Worm (Caenorhabditis elegans) whole organism, late embryonic: ENCODE results near the gene sri-28.

ENCODE experiments used
- F13H6.1 ChIP-seq: sonication (generic microtip); optimal IDR thresholded peaks from 2 replicates; lab custom pipeline; 2016; ENCODE audit warnings: missing genetic modification characterization, missing compliant biosample characterization
- K02D7.2 ChIP-seq: sonication (generic microtip); optimal IDR thresholded peaks from 2 replicates; lab custom pipeline; 2017; ENCODE audit warnings: mild to moderate bottlenecking, missing genetic modification characterization, missing compliant biosample characterization
- ceh-14 ChIP-seq: sonication (generic microtip); optimal IDR thresholded peaks from 2 replicates; lab custom pipeline; 2016; ENCODE audit warnings: missing genotype, missing genetic modification characterization, missing compliant biosample characterization
- ceh-18 ChIP-seq: sonication (generic microtip); optimal IDR thresholded peaks from 2 replicates; lab custom pipeline; 2016; ENCODE audit warnings: missing genetic modification characterization, missing compliant biosample characterization
- ceh-19 ChIP-seq: fragments of 200-800 bp; sonication (Bioruptor generic); optimal IDR thresholded peaks from 2 replicates; lab custom pipeline; 2018; ENCODE audit warnings: mild to moderate bottlenecking, missing genetic modification characterization, missing compliant biosample characterization
- ceh-2 ChIP-seq: sonication (generic microtip); optimal IDR thresholded peaks from 2 replicates; lab custom pipeline; 2016; ENCODE audit warnings: missing genotype, missing genetic modification characterization, missing compliant biosample characterization
- ceh-24 ChIP-seq: sonication (generic microtip); optimal IDR thresholded peaks from 2 replicates; lab custom pipeline; 2016; ENCODE audit warnings: mild to moderate bottlenecking, missing genetic modification characterization, missing compliant biosample characterization
- ceh-48 ChIP-seq: sonication (generic microtip); optimal IDR thresholded peaks from 2 replicates; lab custom pipeline; 2016; ENCODE audit warnings: missing genetic modification characterization, inconsistent platforms, missing compliant biosample characterization
- ceh-6 ChIP-seq: fragments of 200-800 bp; sonication (Bioruptor generic); optimal IDR thresholded peaks from 2 replicates; lab custom pipeline; 2018; ENCODE audit warnings: mild to moderate bottlenecking, missing genetic modification characterization, missing compliant biosample characterization
- ceh-9 ChIP-seq: sonication (generic microtip); optimal IDR thresholded peaks from 2 replicates; lab custom pipeline; 2016; ENCODE audit warnings: mild to moderate bottlenecking, missing genetic modification characterization, inconsistent platforms, missing compliant biosample characterization
- che-1 ChIP-seq: sonication (generic microtip); optimal IDR thresholded peaks from 2 replicates; lab custom pipeline; 2016; ENCODE audit warnings: mild to moderate bottlenecking, missing genetic modification characterization, missing compliant biosample characterization
- elt-2 ChIP-seq: sonication (generic microtip); optimal IDR thresholded peaks from 2 replicates; lab custom pipeline; 2016; ENCODE audit warnings: missing genetic modification reagents, missing genetic modification characterization, missing compliant biosample characterization
- ets-4 ChIP-seq: sonication (generic microtip); optimal IDR thresholded peaks from 2 replicates; lab custom pipeline; 2016; ENCODE audit warnings: missing genetic modification characterization, missing compliant biosample characterization
- eyg-1 ChIP-seq: sonication (generic microtip); optimal IDR thresholded peaks from 2 replicates; lab custom pipeline; 2016; ENCODE audit warnings: missing genotype, missing genetic modification characterization, missing compliant biosample characterization
- fax-1 ChIP-seq: sonication (generic microtip); optimal IDR thresholded peaks from 2 replicates; lab custom pipeline; 2016; ENCODE audit warnings: missing genotype, missing genetic modification characterization, missing compliant biosample characterization
- fkh-10 ChIP-seq: fragments of 150-350 bp; optimal IDR thresholded peaks from 2 replicates; lab custom pipeline; 2014; ENCODE audit warnings: missing biosample characterization, missing genetic modification reagents, missing genetic modification characterization
- hlh-6 ChIP-seq: sonication (generic microtip); optimal IDR thresholded peaks from 2 replicates; lab custom pipeline; 2016; ENCODE audit warnings: missing genotype, missing genetic modification characterization, missing compliant biosample characterization
- lim-6 ChIP-seq: sonication (generic microtip); optimal IDR thresholded peaks from 2 replicates; lab custom pipeline; 2016; ENCODE audit warnings: missing genetic modification characterization, missing compliant biosample characterization
- lin-11 ChIP-seq: fragments of 200-800 bp; sonication (Bioruptor generic); optimal IDR thresholded peaks from 2 replicates; lab custom pipeline; 2018; ENCODE audit warnings: mild to moderate bottlenecking, missing genetic modification characterization, missing compliant biosample characterization
- mec-3 ChIP-seq: sonication (generic microtip); optimal IDR thresholded peaks from 2 replicates; lab custom pipeline; 2016; ENCODE audit warnings: borderline replicate concordance, missing genetic modification characterization, missing compliant biosample characterization
- nfya-1 ChIP-seq: sonication (generic microtip); optimal IDR thresholded peaks from 2 replicates; lab custom pipeline; 2017; ENCODE audit warnings: missing genetic modification characterization, mild to moderate bottlenecking, missing compliant biosample characterization, antibody characterized with exemption, moderate library complexity
- npax-4 ChIP-seq: sonication (generic microtip); optimal IDR thresholded peaks from 2 replicates; lab custom pipeline; 2016; ENCODE audit warnings: missing genetic modification characterization, missing compliant biosample characterization
- odd-2 ChIP-seq: sonication (generic microtip); optimal IDR thresholded peaks from 2 replicates; lab custom pipeline; 2017; ENCODE audit warnings: antibody characterized with exemption, mild to moderate bottlenecking, missing genetic modification characterization, missing compliant biosample characterization
- pax-1 ChIP-seq: fragments of 150-350 bp; optimal IDR thresholded peaks from 2 replicates; lab custom pipeline; 2014; ENCODE audit warnings: missing biosample characterization, missing genetic modification characterization
- pha-2 ChIP-seq: sonication (generic microtip); optimal IDR thresholded peaks from 2 replicates; lab custom pipeline; 2017; ENCODE audit warnings: mild to moderate bottlenecking, missing genetic modification characterization, missing compliant biosample characterization
- sdc-2 ChIP-seq: sonication (generic microtip); optimal IDR thresholded peaks from 2 replicates; lab custom pipeline; 2016; ENCODE audit warnings: missing genotype, missing genetic modification characterization, missing compliant biosample characterization
- sox-4 ChIP-seq: sonication (generic microtip); optimal IDR thresholded peaks from 2 replicates; lab custom pipeline; 2017; ENCODE audit warnings: mild to moderate bottlenecking, missing genetic modification characterization, inconsistent platforms, missing compliant biosample characterization
- tbx-2 ChIP-seq: sonication (generic microtip); optimal IDR thresholded peaks from 2 replicates; lab custom pipeline; 2016; ENCODE audit warnings: missing genetic modification characterization, missing compliant biosample characterization
- unc-42 ChIP-seq: sonication (generic microtip); optimal IDR thresholded peaks from 2 replicates; lab custom pipeline; 2016; ENCODE audit warnings: missing genotype, missing genetic modification characterization, missing compliant biosample characterization
- unc-86 ChIP-seq: sonication (generic microtip); optimal IDR thresholded peaks from 2 replicates; lab custom pipeline; 2016; ENCODE audit warnings: missing genetic modification characterization, missing compliant biosample characterization
- ztf-16 ChIP-seq: sonication (generic microtip); optimal IDR thresholded peaks from 2 replicates; lab custom pipeline; 2017; ENCODE audit warnings: missing genetic modification characterization, missing compliant biosample characterization

Gene sri-28

DNA sequence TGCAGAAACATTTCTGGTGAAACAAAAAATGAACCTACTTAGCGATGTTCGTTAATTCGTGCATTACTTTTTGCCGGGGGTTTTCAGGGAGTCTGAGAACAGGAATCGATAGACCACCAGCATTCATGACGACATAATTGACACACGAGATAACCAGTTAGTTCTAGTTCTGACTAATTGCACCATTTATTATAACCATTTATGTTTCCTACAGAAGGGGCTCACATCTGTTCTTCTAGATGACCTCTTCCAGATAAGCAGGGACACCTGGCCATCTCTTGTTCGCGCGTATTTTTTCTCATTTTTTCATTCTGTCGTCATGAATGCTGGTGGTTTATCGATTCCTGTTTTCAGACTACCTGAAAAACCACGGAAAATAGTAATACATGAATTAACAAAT is 40.1 kb upstream of the sri-28 start, which contains the start of gene sdz-5:
Gene sdz-5 (plus strand): TSS at position 301 of the 400 bp plus-strand sequence.
- TF ChIP-seq sox-4 (tag; lab: Kevin White, UChicago) (no peak), npax-4 (no peak), ceh-48 (no peak), K02D7.2 (tag; lab: Kevin White, UChicago) (no peak)

ce11 chrII:3012133-3012532 is 36.3 kb upstream of the sri-28 start, which contains the start of gene C41H7.9:
TSS of gene C41H7.9 (minus strand) at chrII:3012233.
- TF ChIP-seq fkh-10 (GFP tag; lab: Kevin White, UChicago) (no peak), eyg-1 (tag; lab: Kevin White, UChicago) (no peak), elt-2 (tag; lab: Kevin White, UChicago) (no peak), F13H6.1 (tag; lab: Kevin White, UChicago) (no peak), tbx-2 (no peak), nfya-1 (tag; lab: Kevin White, UChicago) (no peak), lim-6 (no peak), pax-1 (tag; lab: Kevin White, UChicago) (no peak), fax-1 (no peak), che-1 (tag; lab: Kevin White, UChicago) (no peak), ceh-24 (tag; lab: Kevin White, UChicago) (no peak), ceh-19 (GFP tag; lab: Kevin White, UChicago) (no peak), ceh-9 (tag; lab: Kevin White, UChicago) (no peak), sox-4 (tag; lab: Kevin White, UChicago) (no peak), lin-11 (no peak), ceh-2 (tag; lab: Kevin White, UChicago) (no peak)
- TF ChIP-seq, all 69 proteins: peak for 0

DNA sequence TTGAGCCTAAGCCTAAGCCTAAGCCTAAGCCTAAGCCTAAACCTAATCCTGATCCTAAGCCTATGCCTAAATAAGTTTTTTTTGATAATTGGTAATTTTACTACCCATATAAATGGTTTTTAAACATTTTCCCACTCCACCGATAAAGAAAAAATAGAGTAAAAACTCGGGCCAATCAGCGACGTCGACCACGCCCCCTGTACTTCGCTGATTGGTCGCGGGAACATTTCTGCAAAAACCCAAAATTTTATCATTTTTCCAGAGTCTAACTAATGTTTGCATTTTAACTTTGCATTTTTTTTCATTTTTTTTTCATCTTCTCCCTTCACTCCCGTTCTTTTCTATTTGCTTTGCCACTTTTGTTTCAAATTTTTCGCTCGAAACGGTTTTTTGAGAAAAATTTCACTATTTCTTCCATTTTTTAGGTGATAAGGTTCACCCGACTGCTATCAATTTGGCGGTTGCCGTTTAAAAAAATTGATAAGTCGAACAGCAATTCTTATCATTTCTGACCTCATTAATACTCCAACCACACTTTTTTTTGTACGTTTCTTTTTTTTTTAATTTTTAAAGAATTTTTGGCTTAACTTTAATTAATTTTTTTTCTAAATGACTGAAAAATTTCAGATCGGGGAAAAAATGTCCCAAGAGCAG is 34.2 kb upstream of the sri-28 start, which contains the start of gene C41H7.2:
Gene C41H7.2 (plus strand): TSS at position 622 of the 654 bp plus-strand sequence.
- peak; percentile 86 for TF ChIP-seq nfya-1 (tag; lab: Kevin White, UChicago)
- no peak for TF ChIP-seq unc-86 (tag; lab: Kevin White, UChicago)
- no peak for TF ChIP-seq ceh-18 (tag; lab: Kevin White, UChicago)
- no peak for TF ChIP-seq sdc-2 (tag; lab: Kevin White, UChicago)
- TF ChIP-seq elt-2 (tag; lab: Kevin White, UChicago), result peak; percentile 90

DNA sequence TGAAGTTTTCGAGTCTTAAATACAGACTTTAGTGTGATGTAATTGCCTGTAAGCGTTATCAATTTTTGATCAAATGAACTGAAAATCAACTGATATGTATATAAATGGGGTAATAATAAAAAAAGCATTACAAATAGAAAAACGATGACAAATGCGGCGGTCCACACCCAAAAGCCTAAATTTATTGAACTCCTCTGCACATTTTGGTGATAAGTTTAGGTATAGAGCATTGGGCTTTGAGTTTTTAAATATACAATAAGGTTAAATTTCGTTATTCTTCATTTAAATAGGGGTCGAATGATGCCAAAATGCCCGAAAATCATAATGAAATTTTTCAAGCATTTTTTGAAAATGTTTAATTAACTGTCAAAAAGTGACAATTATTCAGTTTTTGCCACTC is 28.7 kb upstream of the sri-28 start, which contains the start of gene clec-3:
Gene clec-3 (minus strand): TSS at position 101 of the 400 bp plus-strand sequence.
- TF ChIP-seq ets-4 (tag; lab: Kevin White, UChicago) (no peak), ceh-2 (tag; lab: Kevin White, UChicago) (no peak), fkh-10 (GFP tag; lab: Kevin White, UChicago) (no peak), odd-2 (no peak), K02D7.2 (tag; lab: Kevin White, UChicago) (no peak), ztf-16 (tag; lab: Kevin White, UChicago) (no peak)

ce11 chrII:3020899-3021298 is 27.6 kb upstream of the sri-28 start:
- TF ChIP-seq pha-2 (tag; lab: Kevin White, UChicago) (no peak), ztf-16 (tag; lab: Kevin White, UChicago) (no peak), ets-4 (tag; lab: Kevin White, UChicago) (no peak), ceh-14 (tag; lab: Kevin White, UChicago) (no peak), npax-4 (no peak), hlh-6 (tag; lab: Kevin White, UChicago) (no peak), ceh-6 (GFP tag; lab: Kevin White, UChicago) (no peak), mec-3 (tag; lab: Kevin White, UChicago) (no peak), unc-42 (tag; lab: Kevin White, UChicago) (no peak), pax-1 (tag; lab: Kevin White, UChicago) (no peak)
